Worm (Caenorhabditis elegans) whole organism, midembryonic: ENCODE data around the gene ztf-16.

Experiments used
- med-1 ChIP-seq: sonication (generic microtip); optimal IDR thresholded peaks from 2 replicates; lab custom pipeline; 2017; ENCODE audit warnings: missing genetic modification characterization, mild to moderate bottlenecking, missing compliant biosample characterization, antibody characterized with exemption, missing genetic modification reagents; ENCODE audit not compliant: insufficient read depth
- ztf-23 ChIP-seq: fragments of 200-800 bp; sonication (Bioruptor generic); IDR thresholded peaks from 2 replicates; pipeline ENCODE4 v1.3.6; 2022; ENCODE audit warnings: missing genetic modification reagents, missing genetic modification characterization, missing compliant biosample characterization
- ztf-29 ChIP-seq: fragments of 200-800 bp; sonication (Bioruptor generic); IDR thresholded peaks from 2 replicates; pipeline ENCODE4 v1.3.6; 2022; ENCODE audit warnings: missing genetic modification reagents, missing genetic modification characterization, missing compliant biosample characterization

DNA sequence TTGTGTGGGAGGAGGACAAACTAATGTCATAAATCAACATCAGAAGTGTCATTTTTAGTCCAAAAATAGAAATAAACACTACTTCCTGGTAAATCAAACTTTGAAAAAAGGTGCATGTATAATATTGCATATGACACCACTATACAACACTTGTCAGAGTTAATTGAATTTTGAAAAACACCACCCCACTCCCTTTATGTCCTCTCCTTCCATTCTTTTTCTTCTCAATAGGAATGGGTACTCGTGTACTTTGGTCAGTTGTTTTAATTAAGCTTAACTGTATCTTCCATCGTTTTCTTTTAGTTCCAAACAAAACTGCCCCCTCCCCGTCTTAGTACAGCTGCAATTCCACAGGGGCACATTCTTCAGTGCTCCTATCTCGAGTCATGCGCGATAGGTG lies 23.8 kb downstream of the ztf-16 start:
- TF ChIP-seq ztf-23 (no peak), med-1 (GFP tag; lab: Kevin White, UChicago) (no peak), ztf-29 (GFP tag; lab: Robert Waterston, UW) (no peak)
